Worm (Caenorhabditis elegans) whole organism, L1 larva: ENCODE results near the gene dnj-25.

ENCODE experiments used
- C04F5.9 ChIP-seq: sonication (generic microtip); optimal IDR thresholded peaks from 2 replicates; lab custom pipeline; 2016; ENCODE audit warnings: missing genetic modification characterization, missing compliant biosample characterization
- C34B4.2 ChIP-seq: sonication (generic microtip); optimal IDR thresholded peaks from 2 replicates; lab custom pipeline; 2017; ENCODE audit warnings: mild to moderate bottlenecking, missing genetic modification characterization, missing compliant biosample characterization
- Y116A8C.19 ChIP-seq: sonication (generic microtip); optimal IDR thresholded peaks from 2 replicates; lab custom pipeline; 2016; ENCODE audit warnings: missing compliant biosample characterization, missing genetic modification characterization, borderline replicate concordance
- aha-1 ChIP-seq: fragments of 150-350 bp; optimal IDR thresholded peaks from 2 replicates; lab custom pipeline; 2014; ENCODE audit warnings: missing biosample characterization, missing genetic modification characterization
- ama-1 ChIP-seq: fragments of 150-350 bp; optimal IDR thresholded peaks from 2 replicates; lab custom pipeline; 2014
- blmp-1 ChIP-seq: fragments of 150-350 bp; optimal IDR thresholded peaks from 2 replicates; lab custom pipeline; 2014; ENCODE audit warnings: missing biosample characterization, missing genetic modification characterization
- ceh-8 ChIP-seq: fragments of 200-800 bp; sonication (Bioruptor generic); optimal IDR thresholded peaks from 2 replicates; lab custom pipeline; 2018; ENCODE audit warnings: mild to moderate bottlenecking, missing genetic modification characterization, moderate library complexity, missing compliant biosample characterization
- ceh-88 ChIP-seq: fragments of 200-800 bp; sonication (Bioruptor generic); IDR thresholded peaks from 2 replicates; pipeline ENCODE4 v1.3.6; 2022; ENCODE audit warnings: missing genetic modification characterization, missing compliant biosample characterization
- ces-1 ChIP-seq: fragments of 150-350 bp; optimal IDR thresholded peaks from 2 replicates; lab custom pipeline; 2014; ENCODE audit warnings: missing biosample characterization, missing genetic modification reagents, missing genetic modification characterization
- dpl-1 ChIP-seq, 3 experiments: fragments of 150-350 bp in 2 of 3; sonication (generic microtip) in 1 of 3; optimal IDR thresholded peaks; 2 replicates each; lab custom pipeline; 2014 to 2017; ENCODE audit warnings: missing biosample characterization in 3 of 3, missing genetic modification characterization in 3 of 3, missing genetic modification reagents in 3 of 3
- dsc-1 ChIP-seq: sonication (generic microtip); optimal IDR thresholded peaks from 2 replicates; lab custom pipeline; 2016; ENCODE audit warnings: mild to moderate bottlenecking, missing genetic modification characterization, missing compliant biosample characterization
- efl-1 ChIP-seq, 4 experiments: fragments of 150-350 bp; optimal IDR thresholded peaks in 3 of 4; peaks in 1 of 4; 1 replicate in 1 of 4; 2 replicates in 3 of 4; lab custom pipeline; 2014; ENCODE audit warnings: missing biosample characterization in 2 of 4, missing genetic modification characterization in 2 of 4, missing genetic modification reagents in 2 of 4
- elt-2 ChIP-seq: sonication (generic microtip); optimal IDR thresholded peaks from 2 replicates; lab custom pipeline; 2016; ENCODE audit warnings: missing genetic modification characterization, mild to moderate bottlenecking, inconsistent platforms, missing compliant biosample characterization, missing genetic modification reagents
- elt-3 ChIP-seq, 6 experiments: fragments of 150-350 bp in 1 of 6; sonication (generic microtip); optimal IDR thresholded peaks; 2 replicates each; lab custom pipeline; 2017 to 2018; ENCODE audit warnings: missing biosample characterization in 6 of 6, missing genetic modification characterization in 6 of 6, inconsistent platforms in 1 of 6
- ets-5 ChIP-seq: fragments of 200-800 bp; sonication (Bioruptor generic); IDR thresholded peaks from 2 replicates; pipeline ENCODE4 v1.3.6; 2022; ENCODE audit warnings: missing genetic modification characterization, missing compliant biosample characterization
- fkh-10 ChIP-seq: sonication (generic microtip); optimal IDR thresholded peaks from 2 replicates; lab custom pipeline; 2017; ENCODE audit warnings: missing biosample characterization, missing genetic modification reagents, missing genetic modification characterization
- fkh-8 ChIP-seq: sonication (generic microtip); optimal IDR thresholded peaks from 2 replicates; lab custom pipeline; 2016; ENCODE audit warnings: mild to moderate bottlenecking, missing genetic modification characterization, missing compliant biosample characterization
- fos-1 ChIP-seq: fragments of 150-350 bp; optimal IDR thresholded peaks from 2 replicates; lab custom pipeline; 2014; ENCODE audit warnings: missing biosample characterization, missing genetic modification characterization
- hpl-2 ChIP-seq: fragments of 150-350 bp; optimal IDR thresholded peaks from 2 replicates; lab custom pipeline; 2014; ENCODE audit warnings: missing biosample characterization, missing genetic modification reagents, missing genetic modification characterization
- irx-1 ChIP-seq: sonication (generic microtip); optimal IDR thresholded peaks from 2 replicates; lab custom pipeline; 2016; ENCODE audit warnings: missing genetic modification characterization, missing compliant biosample characterization
- jun-1 ChIP-seq: fragments of 150-350 bp; optimal IDR thresholded peaks from 2 replicates; lab custom pipeline; 2014; ENCODE audit warnings: missing biosample characterization, missing genetic modification reagents, missing genetic modification characterization
- lin-15B ChIP-seq: fragments of 150-350 bp; sonication (generic microtip); optimal IDR thresholded peaks from 3 replicates; lab custom pipeline; 2014; ENCODE audit warnings: missing biosample characterization, missing genetic modification characterization
- lin-35 ChIP-seq, 2 experiments: fragments of 150-350 bp; optimal IDR thresholded peaks; 2 replicates each; lab custom pipeline; 2014; ENCODE audit warnings: missing biosample characterization in 2 of 2, missing genetic modification characterization in 2 of 2, missing genetic modification reagents in 2 of 2
- lin-39 ChIP-seq: fragments of 150-350 bp; optimal IDR thresholded peaks from 2 replicates; lab custom pipeline; 2014; ENCODE audit warnings: missing biosample characterization, missing genetic modification reagents, missing genetic modification characterization
- lir-3 ChIP-seq: sonication (generic microtip); optimal IDR thresholded peaks from 2 replicates; lab custom pipeline; 2016; ENCODE audit warnings: mild to moderate bottlenecking, missing genetic modification characterization, moderate library complexity, missing compliant biosample characterization; ENCODE audit not compliant: poor library complexity
- lsy-2 ChIP-seq, 2 experiments: fragments of 150-350 bp; optimal IDR thresholded peaks; 2 replicates each; lab custom pipeline; 2014; ENCODE audit warnings: missing biosample characterization in 2 of 2, missing genetic modification characterization in 2 of 2
- mdl-1 ChIP-seq, 2 experiments: fragments of 150-350 bp; optimal IDR thresholded peaks; 2 replicates each; lab custom pipeline; 2014 to 2017; ENCODE audit warnings: missing biosample characterization in 2 of 2, missing genetic modification characterization in 2 of 2, inconsistent platforms in 1 of 2
- mep-1 ChIP-seq: fragments of 150-350 bp; optimal IDR thresholded peaks from 2 replicates; lab custom pipeline; 2014; ENCODE audit warnings: missing biosample characterization, missing genetic modification characterization
- nhr-11 ChIP-seq: fragments of 150-350 bp; optimal IDR thresholded peaks from 2 replicates; lab custom pipeline; 2014; ENCODE audit warnings: missing biosample characterization, missing genetic modification characterization
- nhr-19 ChIP-seq: fragments of 200-800 bp; sonication (Bioruptor generic); conservative IDR thresholded peaks from 2 replicates; pipeline ENCODE4 v1.3.6; 2022; ENCODE audit warnings: missing genetic modification characterization, missing compliant biosample characterization
- nhr-20 ChIP-seq: sonication (generic microtip); optimal IDR thresholded peaks from 2 replicates; lab custom pipeline; 2016; ENCODE audit warnings: mild to moderate bottlenecking, missing genetic modification characterization, missing compliant biosample characterization
- nhr-237 ChIP-seq: fragments of 150-350 bp; optimal IDR thresholded peaks from 2 replicates; lab custom pipeline; 2014; ENCODE audit warnings: missing biosample characterization, missing genetic modification characterization
- nhr-71 ChIP-seq: sonication (generic microtip); optimal IDR thresholded peaks from 2 replicates; lab custom pipeline; 2016; ENCODE audit warnings: mild to moderate bottlenecking, missing genetic modification characterization, moderate library complexity, missing compliant biosample characterization
- nhr-76 ChIP-seq: sonication (generic microtip); optimal IDR thresholded peaks from 2 replicates; lab custom pipeline; 2017; ENCODE audit warnings: missing biosample characterization, missing genetic modification characterization
- nhr-84 ChIP-seq: sonication (generic microtip); optimal IDR thresholded peaks from 2 replicates; lab custom pipeline; 2017; ENCODE audit warnings: missing biosample characterization, missing genetic modification characterization
- nhr-85 ChIP-seq: sonication (generic microtip); peaks from one replicate; lab custom pipeline; 2016; ENCODE audit warnings: missing genetic modification characterization, inconsistent platforms, missing compliant biosample characterization
- nhr-90 ChIP-seq: sonication (generic microtip); optimal IDR thresholded peaks from 2 replicates; lab custom pipeline; 2016; ENCODE audit warnings: mild to moderate bottlenecking, missing genetic modification characterization, missing compliant biosample characterization; ENCODE audit not compliant: poor library complexity
- pax-3 ChIP-seq: fragments of 200-800 bp; sonication (Bioruptor generic); optimal IDR thresholded peaks from 2 replicates; lab custom pipeline; 2018; ENCODE audit warnings: mild to moderate bottlenecking, missing genetic modification characterization, moderate library complexity, missing compliant biosample characterization
- pqm-1 ChIP-seq: sonication (generic microtip); optimal IDR thresholded peaks from 3 replicates; lab custom pipeline; 2017; ENCODE audit warnings: missing biosample characterization, missing genetic modification characterization
- rnt-1 ChIP-seq: sonication (generic microtip); optimal IDR thresholded peaks from 2 replicates; lab custom pipeline; 2016; ENCODE audit warnings: mild to moderate bottlenecking, missing genetic modification characterization, moderate library complexity, missing compliant biosample characterization
- skn-1 ChIP-seq: fragments of 150-350 bp; optimal IDR thresholded peaks from 2 replicates; lab custom pipeline; 2014; ENCODE audit warnings: missing biosample characterization, missing genetic modification characterization
- snpc-4 ChIP-seq: fragments of 150-350 bp; optimal IDR thresholded peaks from 2 replicates; lab custom pipeline; 2014; ENCODE audit warnings: missing biosample characterization, missing genetic modification characterization
- snu-23 ChIP-seq: sonication (generic microtip); optimal IDR thresholded peaks from 2 replicates; lab custom pipeline; 2016; ENCODE audit warnings: missing genetic modification characterization, missing compliant biosample characterization
- swsn-7 ChIP-seq: sonication (generic microtip); optimal IDR thresholded peaks from 2 replicates; lab custom pipeline; 2016; ENCODE audit warnings: missing genetic modification characterization, missing compliant biosample characterization
- tbx-2 ChIP-seq: sonication (generic microtip); optimal IDR thresholded peaks from 2 replicates; lab custom pipeline; 2016; ENCODE audit warnings: missing genetic modification characterization, missing compliant biosample characterization
- unc-130 ChIP-seq: fragments of 150-350 bp; optimal IDR thresholded peaks from 2 replicates; lab custom pipeline; 2017; ENCODE audit warnings: missing biosample characterization, missing genetic modification characterization, inconsistent platforms
- unc-62 ChIP-seq: fragments of 150-350 bp; optimal IDR thresholded peaks from 2 replicates; lab custom pipeline; 2014; ENCODE audit warnings: missing biosample characterization, missing genetic modification reagents, missing genetic modification characterization
- vab-15 ChIP-seq: sonication (generic microtip); optimal IDR thresholded peaks from 2 replicates; lab custom pipeline; 2017; ENCODE audit warnings: missing genotype, mild to moderate bottlenecking, missing genetic modification characterization, missing compliant biosample characterization
- zag-1 ChIP-seq: fragments of 150-350 bp; optimal IDR thresholded peaks from 2 replicates; lab custom pipeline; 2014; ENCODE audit warnings: missing biosample characterization, missing genetic modification characterization
- ztf-4 ChIP-seq: fragments of 150-350 bp; optimal IDR thresholded peaks from 2 replicates; lab custom pipeline; 2014; ENCODE audit warnings: missing biosample characterization, missing genetic modification characterization

Gene dnj-25

ce11 chrV:20712994-20713326 lies 31.2 kb downstream of the dnj-25 start (continued):
- TF ChIP-seq tbx-2 (tag; lab: Kevin White, UChicago) (peak; percentile 11), pax-3 (no peak), Y116A8C.19 (tag; lab: Kevin White, UChicago) (no peak), fkh-10 (GFP tag; lab: Kevin White, UChicago) (no peak), fos-1 (peak; percentile 8), efl-1 (optimal IDR thresholded peaks at IDR 0.05; lab: Kevin White, UChicago) (peak; percentile 21 to 77), efl-1 (GFP tag; optimal IDR thresholded peaks at IDR 0.05 in 1 of 2; lab: Kevin White, UChicago) (peak; percentile 80 to 96), elt-2 (tag; lab: Kevin White, UChicago) (no peak), nhr-76 (tag; lab: Kevin White, UChicago) (no peak), nhr-71 (peak; percentile 84), dsc-1 (peak; percentile 46), ama-1 (lab: Kevin White, UChicago) (no peak), ces-1 (GFP tag; lab: Kevin White, UChicago) (no peak), blmp-1 (tag; lab: Kevin White, UChicago) (peak; percentile 56), swsn-7 (peak; percentile 36), snpc-4 (no peak), skn-1 (tag; lab: Kevin White, UChicago) (peak; percentile 41), pqm-1 (no peak)

DNA sequence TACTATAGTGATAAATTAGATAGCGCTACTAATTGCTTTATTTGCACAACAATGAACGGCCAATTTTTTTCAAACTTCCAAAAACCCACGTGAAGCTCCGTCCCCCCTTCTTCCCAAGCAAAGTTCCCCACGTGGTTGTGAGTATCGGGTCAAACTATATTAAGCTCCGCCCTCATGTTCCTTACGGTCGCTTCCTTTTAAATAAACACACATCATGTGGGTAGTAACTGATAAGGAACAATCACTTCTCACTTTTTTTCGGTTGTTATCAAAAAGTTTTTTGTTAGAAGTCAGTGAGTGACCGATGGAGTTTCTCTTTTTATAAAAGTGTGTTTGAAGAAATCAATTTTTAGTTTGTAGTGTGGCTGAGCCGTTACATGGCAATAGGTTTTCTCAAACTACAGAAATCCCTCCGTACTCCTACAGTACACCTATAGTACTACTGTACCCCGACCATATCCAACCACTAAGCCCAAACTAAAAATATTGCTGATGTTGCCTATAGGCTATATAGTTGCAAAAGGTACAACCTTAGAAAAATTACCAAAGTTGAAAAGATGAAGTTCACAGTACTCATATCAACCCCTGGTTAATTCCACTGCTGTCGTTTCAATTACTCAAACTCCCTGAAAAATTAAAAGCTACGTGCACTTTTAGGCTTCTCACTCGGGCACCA lies 31.7 kb downstream of the dnj-25 start:
- TF ChIP-seq blmp-1 (tag; lab: Kevin White, UChicago) (peak; percentile 50), tbx-2 (tag; lab: Kevin White, UChicago) (peak; percentile 20), dpl-1 (GFP tag; optimal IDR thresholded peaks at IDR 0.05; lab: Kevin White, UChicago) (peak in 1 of 3 experiments; percentile 1), mdl-1 (tag; optimal IDR thresholded peaks at IDR 0.05; lab: Kevin White, UChicago) (peak in 1 of 2 experiments; percentile 93), lin-35 (GFP tag; optimal IDR thresholded peaks at IDR 0.05; lab: Kevin White, UChicago) (peak in 1 of 2 experiments; percentile 78), rnt-1 (tag; lab: Kevin White, UChicago) (no peak), nhr-90 (tag; lab: Kevin White, UChicago) (peak; percentile 54), elt-2 (tag; lab: Kevin White, UChicago) (peak; percentile 94), nhr-84 (no peak), ceh-8 (GFP tag; lab: Kevin White, UChicago) (no peak), aha-1 (peak; percentile 40), nhr-20 (tag; lab: Kevin White, UChicago) (peak; percentile 87), irx-1 (tag; lab: Kevin White, UChicago) (peak; percentile 18), ets-5 (GFP tag; lab: Robert Waterston, UW) (no peak), unc-62 (GFP tag; lab: Kevin White, UChicago) (no peak), nhr-71 (peak; percentile 37), C04F5.9 (tag; lab: Kevin White, UChicago) (peak; percentile 10), lsy-2 (tag; optimal IDR thresholded peaks at IDR 0.05; lab: Kevin White, UChicago) (peak in 1 of 2 experiments; percentile 23), unc-130 (tag; lab: Kevin White, UChicago) (peak; percentile 9), nhr-85 (tag; lab: Kevin White, UChicago) (peak; percentile 65), jun-1 (tag; lab: Kevin White, UChicago) (no peak), efl-1 (optimal IDR thresholded peaks at IDR 0.05; lab: Kevin White, UChicago) (peak in 1 of 2 experiments; percentile 3), efl-1 (GFP tag; optimal IDR thresholded peaks at IDR 0.05 in 1 of 2; lab: Kevin White, UChicago) (peak in 1 of 2 experiments; percentile 92), elt-3 (tag; optimal IDR thresholded peaks at IDR 0.05; lab: Kevin White, UChicago) (peak in 2 of 6 experiments; percentile 71 to 77), fos-1 (no peak), nhr-19 (GFP tag; lab: Robert Waterston, UW) (peak; percentile 66), ceh-88 (GFP tag; lab: Robert Waterston, UW) (no peak)

ce11 chrV:20711733-20712132 lies 32.4 kb downstream of the dnj-25 start:
- TF ChIP-seq nhr-11 (tag; lab: Kevin White, UChicago): no peak
- TF ChIP-seq fkh-8 (tag; lab: Kevin White, UChicago): no peak
- TF ChIP-seq nhr-71: peak; percentile 78
- TF ChIP-seq C04F5.9 (tag; lab: Kevin White, UChicago): no peak
- no peak for TF ChIP-seq C34B4.2 (tag; lab: Kevin White, UChicago)
- TF ChIP-seq lin-15B: no peak
- TF ChIP-seq mep-1 (tag; lab: Kevin White, UChicago): peak; percentile 58
- TF ChIP-seq ztf-4 (tag; lab: Kevin White, UChicago): peak; percentile 74
- TF ChIP-seq hpl-2 (GFP tag; lab: Kevin White, UChicago): no peak
- no peak for TF ChIP-seq vab-15 (tag; lab: Kevin White, UChicago)
- TF ChIP-seq lir-3: peak; percentile 30
- no peak for TF ChIP-seq fos-1
- peak; percentile 66 for TF ChIP-seq snu-23
- no peak for TF ChIP-seq nhr-237 (tag; lab: Kevin White, UChicago)
- peak; percentile 22 for TF ChIP-seq lin-39 (tag; lab: Kevin White, UChicago)
- TF ChIP-seq zag-1 (tag; lab: Kevin White, UChicago): no peak
